Worm (Caenorhabditis elegans): ENCODE results near the gene R05D3.9.

ce11 chrIII:8356407-8356881, 12.1 kb downstream of the R05D3.9 start:
- TF ChIP-seq snpc-4 (tag; optimal IDR thresholded peaks at IDR 0.05) (peak; percentile 70), elt-1 (tag; optimal IDR thresholded peaks at IDR 0.05) (no peak), R02D3.7 (tag; optimal IDR thresholded peaks at IDR 0.05) (no peak), unc-39 (tag; optimal IDR thresholded peaks at IDR 0.05) (no peak), unc-62 (GFP tag; optimal IDR thresholded peaks at IDR 0.05) (no peak), fos-1 (tag; optimal IDR thresholded peaks at IDR 0.05) (peak; percentile 62), elt-3 (tag; optimal IDR thresholded peaks at IDR 0.05) (no peak), zag-1 (tag; optimal IDR thresholded peaks at IDR 0.05) (peak; percentile 51), ceh-82 (tag; optimal IDR thresholded peaks at IDR 0.05) (no peak), mdl-1 (tag; optimal IDR thresholded peaks at IDR 0.05) (peak in 1 of 2 experiments; percentile 57), lin-39 (tag; optimal IDR thresholded peaks at IDR 0.05) (no peak)
